Worm (Caenorhabditis elegans) whole organism, mixed stage, embryonic: ENCODE measurements around the gene F46E10.2.
A peak's percentile ranks its signal among the peaks of the same experiment; 100 is the strongest.

Source experiments
- M03D4.4 ChIP-seq: sonication (generic microtip); optimal IDR thresholded peaks from 2 replicates; lab custom pipeline; 2017; ENCODE audit warnings: mild to moderate bottlenecking, missing genetic modification characterization, missing compliant biosample characterization
- bed-3 ChIP-seq: fragments of 200-800 bp; sonication (Bioruptor generic); optimal IDR thresholded peaks from 3 replicates; lab custom pipeline; 2018; ENCODE audit warnings: mild to moderate bottlenecking, missing genetic modification characterization, moderate library complexity, missing compliant biosample characterization
- ceh-39 ChIP-seq: fragments of 150-350 bp; optimal IDR thresholded peaks from 2 replicates; lab custom pipeline; 2014; ENCODE audit warnings: missing biosample characterization, missing genetic modification characterization
- ceh-43 ChIP-seq: fragments of 200-800 bp; sonication (Bioruptor generic); optimal IDR thresholded peaks from 2 replicates; lab custom pipeline; 2018; ENCODE audit warnings: mild to moderate bottlenecking, missing genetic modification characterization, moderate library complexity, missing compliant biosample characterization
- ceh-83 ChIP-seq: fragments of 200-800 bp; sonication (Bioruptor generic); optimal IDR thresholded peaks from 2 replicates; lab custom pipeline; 2018; ENCODE audit warnings: mild to moderate bottlenecking, missing genetic modification characterization, missing compliant biosample characterization
- ces-1 ChIP-seq: fragments of 150-350 bp; optimal IDR thresholded peaks from 2 replicates; lab custom pipeline; 2014; ENCODE audit warnings: missing biosample characterization, missing genetic modification reagents, missing genetic modification characterization
- cnd-1 ChIP-seq: fragments of 200-800 bp; sonication (Bioruptor generic); optimal IDR thresholded peaks from 2 replicates; lab custom pipeline; 2018; ENCODE audit warnings: mild to moderate bottlenecking, missing genetic modification characterization, missing compliant biosample characterization
- drap-1 ChIP-seq: fragments of 200-800 bp; sonication (Bioruptor generic); optimal IDR thresholded peaks from 3 replicates; lab custom pipeline; 2018; ENCODE audit warnings: mild to moderate bottlenecking, missing genetic modification characterization, missing compliant biosample characterization
- elt-1 ChIP-seq: sonication (generic microtip); optimal IDR thresholded peaks from 2 replicates; lab custom pipeline; 2017; ENCODE audit warnings: missing genetic modification characterization, mild to moderate bottlenecking, missing compliant biosample characterization, antibody characterized with exemption, moderate library complexity, borderline replicate concordance; ENCODE audit not compliant: insufficient read depth
- elt-3 ChIP-seq: fragments of 150-350 bp; optimal IDR thresholded peaks from 2 replicates; lab custom pipeline; 2014; ENCODE audit warnings: missing biosample characterization, missing genetic modification characterization
- flh-1 ChIP-seq: fragments of 200-800 bp; sonication (Bioruptor generic); optimal IDR thresholded peaks from 2 replicates; lab custom pipeline; 2018; ENCODE audit warnings: mild to moderate bottlenecking, missing genetic modification characterization, moderate library complexity, missing compliant biosample characterization
- ham-2 ChIP-seq: fragments of 200-800 bp; sonication (Bioruptor generic); optimal IDR thresholded peaks from 2 replicates; lab custom pipeline; 2018; ENCODE audit warnings: mild to moderate bottlenecking, missing genetic modification characterization, missing compliant biosample characterization
- hlh-1 ChIP-seq: fragments of 150-350 bp; optimal IDR thresholded peaks from 2 replicates; lab custom pipeline; 2014; ENCODE audit warnings: missing biosample characterization, missing genetic modification reagents, missing genetic modification characterization
- lin-13 ChIP-seq: fragments of 150-350 bp; optimal IDR thresholded peaks from 2 replicates; lab custom pipeline; 2014; ENCODE audit warnings: missing biosample characterization, missing genetic modification characterization
- lsy-2 ChIP-seq: fragments of 150-350 bp; optimal IDR thresholded peaks from 2 replicates; lab custom pipeline; 2014; ENCODE audit warnings: missing biosample characterization, missing genetic modification characterization
- mep-1 ChIP-seq: fragments of 150-350 bp; optimal IDR thresholded peaks from 2 replicates; lab custom pipeline; 2017; ENCODE audit warnings: missing biosample characterization, missing genetic modification reagents, missing genetic modification characterization, inconsistent platforms
- mls-2 ChIP-seq: sonication (generic microtip); optimal IDR thresholded peaks from 2 replicates; lab custom pipeline; 2016; ENCODE audit warnings: mild to moderate bottlenecking, missing genetic modification characterization, moderate library complexity, missing compliant biosample characterization
- nhr-12 ChIP-seq: fragments of 150-350 bp; optimal IDR thresholded peaks from 2 replicates; lab custom pipeline; 2014; ENCODE audit warnings: missing biosample characterization, missing genetic modification characterization
- nhr-237 ChIP-seq: fragments of 150-350 bp; optimal IDR thresholded peaks from 2 replicates; lab custom pipeline; 2014; ENCODE audit warnings: missing biosample characterization, missing genetic modification characterization
- nhr-28 ChIP-seq: fragments of 150-350 bp; optimal IDR thresholded peaks from 2 replicates; lab custom pipeline; 2014; ENCODE audit warnings: missing biosample characterization, missing genetic modification characterization
- nhr-76 ChIP-seq: sonication (generic microtip); optimal IDR thresholded peaks from 2 replicates; lab custom pipeline; 2017; ENCODE audit warnings: missing biosample characterization, missing genetic modification characterization
- pha-4 ChIP-seq: fragments of 150-350 bp; optimal IDR thresholded peaks from 2 replicates; lab custom pipeline; 2018; ENCODE audit warnings: missing biosample characterization, missing genetic modification reagents, missing genetic modification characterization
- sem-2 ChIP-seq: fragments of 200-800 bp; sonication (Bioruptor generic); optimal IDR thresholded peaks from 2 replicates; lab custom pipeline; 2018; ENCODE audit warnings: mild to moderate bottlenecking, missing genetic modification characterization, missing compliant biosample characterization
- snpc-4 ChIP-seq: fragments of 150-350 bp; optimal IDR thresholded peaks from 2 replicates; lab custom pipeline; 2014; ENCODE audit warnings: missing biosample characterization, missing genetic modification characterization
- sptf-1 ChIP-seq: sonication (generic microtip); optimal IDR thresholded peaks from 2 replicates; lab custom pipeline; 2017; ENCODE audit warnings: mild to moderate bottlenecking, missing genetic modification characterization, moderate library complexity, missing compliant biosample characterization
- tbx-8 ChIP-seq: fragments of 200-800 bp; sonication (Bioruptor generic); optimal IDR thresholded peaks from 2 replicates; lab custom pipeline; 2018; ENCODE audit warnings: mild to moderate bottlenecking, missing genetic modification characterization, moderate library complexity, missing compliant biosample characterization
- unc-120 ChIP-seq: sonication (generic microtip); optimal IDR thresholded peaks from 2 replicates; lab custom pipeline; 2017; ENCODE audit warnings: missing genetic modification characterization, missing compliant biosample characterization; ENCODE audit not compliant: poor library complexity, severe bottlenecking
- unc-39 ChIP-seq: fragments of 150-350 bp; optimal IDR thresholded peaks from 2 replicates; lab custom pipeline; 2014; ENCODE audit warnings: missing biosample characterization, missing genetic modification characterization
- unc-62 ChIP-seq: fragments of 150-350 bp; optimal IDR thresholded peaks from 2 replicates; lab custom pipeline; 2014; ENCODE audit warnings: missing biosample characterization, missing genetic modification reagents, missing genetic modification characterization
- zip-8 ChIP-seq: fragments of 150-350 bp; optimal IDR thresholded peaks from 2 replicates; lab custom pipeline; 2014; ENCODE audit warnings: missing biosample characterization, missing genetic modification characterization
- ztf-11 ChIP-seq: fragments of 150-350 bp; optimal IDR thresholded peaks from 2 replicates; lab custom pipeline; 2014; ENCODE audit warnings: missing biosample characterization, missing genetic modification characterization

Gene F46E10.2

DNA sequence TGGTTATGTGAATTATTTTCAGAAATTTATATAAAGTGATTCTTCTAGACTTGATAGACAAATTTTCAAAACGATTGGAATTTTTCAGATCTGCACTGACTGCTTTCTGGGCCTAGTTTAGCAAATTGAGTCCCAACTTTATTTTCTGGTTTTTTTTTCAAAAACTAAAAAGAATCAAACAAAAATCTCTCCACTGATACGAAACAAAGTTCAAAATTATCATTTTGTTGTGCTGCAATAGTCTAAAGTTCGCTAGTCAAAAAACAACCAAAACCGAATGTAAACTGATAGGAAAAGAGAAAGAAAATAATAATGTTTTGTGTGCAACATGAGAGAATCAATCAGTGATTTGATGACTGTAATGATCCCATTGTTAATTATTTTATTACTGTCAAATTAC lies 29.6 kb downstream of the F46E10.2 start, which contains the start of gene lipl-4:
Gene lipl-4 (plus strand): TSS at position 301 of the 400 bp plus-strand sequence.
- no peak for TF ChIP-seq zip-8 (tag; lab: Kevin White, UChicago)
- no peak for TF ChIP-seq ceh-83 (GFP tag; lab: Kevin White, UChicago)
- no peak for TF ChIP-seq ztf-11 (tag; lab: Kevin White, UChicago)
- no peak for TF ChIP-seq bed-3
- no peak for TF ChIP-seq lin-13 (tag; lab: Kevin White, UChicago)
- no peak for TF ChIP-seq unc-62 (GFP tag; lab: Kevin White, UChicago)

DNA sequence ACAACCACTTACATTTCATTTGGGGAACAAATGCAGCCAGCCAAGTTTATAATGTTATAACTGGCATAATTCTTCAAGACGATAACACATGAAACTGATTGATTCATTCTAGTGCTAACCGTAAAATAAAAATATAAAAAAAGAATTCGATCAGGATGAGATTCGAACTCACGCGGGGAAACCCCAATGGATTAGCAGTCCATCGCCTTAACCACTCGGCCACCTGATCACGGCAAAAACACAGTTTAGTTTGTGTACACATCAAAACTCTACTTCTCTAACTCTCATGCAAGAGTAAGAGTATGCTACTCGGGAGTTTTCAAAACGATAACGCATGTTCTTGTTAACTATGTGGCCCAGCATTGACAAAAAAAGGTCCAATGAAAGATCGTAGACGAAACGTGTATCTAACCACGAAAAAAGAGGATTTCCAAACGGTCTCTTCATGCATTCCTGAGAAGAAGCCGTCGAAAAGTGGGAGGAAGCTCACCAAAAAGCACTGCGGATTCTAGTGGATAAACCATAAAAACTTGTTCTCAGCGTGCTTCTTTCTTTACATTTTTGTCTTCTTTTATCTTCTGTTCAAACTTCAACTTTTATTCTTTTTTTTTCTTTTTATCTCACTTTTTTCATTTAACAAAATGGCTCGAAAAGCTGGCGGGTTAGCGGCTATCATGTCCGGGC lies 31.6 kb downstream of the F46E10.2 start, which contains the start of gene twk-10:
Gene twk-10 (plus strand): TSS at position 634 of the 684 bp plus-strand sequence.
- TF ChIP-seq ceh-83 (GFP tag; lab: Kevin White, UChicago) = peak; percentile 48
- no peak for TF ChIP-seq drap-1 (GFP tag; lab: Kevin White, UChicago)
- no peak for TF ChIP-seq mls-2 (tag; lab: Kevin White, UChicago)
- TF ChIP-seq elt-3 (tag; lab: Kevin White, UChicago) = no peak
- peak; percentile 17 for TF ChIP-seq M03D4.4 (tag; lab: Kevin White, UChicago)
- TF ChIP-seq unc-120 (tag; lab: Kevin White, UChicago) = no peak
- no peak for TF ChIP-seq pha-4
- TF ChIP-seq sem-2 (GFP tag; lab: Kevin White, UChicago) = peak; percentile 19
- peak; percentile 35 for TF ChIP-seq cnd-1
- TF ChIP-seq nhr-28 (tag; lab: Kevin White, UChicago) = no peak
- no peak for TF ChIP-seq zip-8 (tag; lab: Kevin White, UChicago)
- no peak for TF ChIP-seq ceh-43
- TF ChIP-seq nhr-76 (tag; lab: Kevin White, UChicago) = no peak
- no peak for TF ChIP-seq lsy-2
- no peak for TF ChIP-seq ztf-11 (tag; lab: Kevin White, UChicago)
- TF ChIP-seq elt-1 (tag; lab: Kevin White, UChicago) = no peak
- TF ChIP-seq ceh-39 (tag; lab: Kevin White, UChicago) = no peak
- no peak for TF ChIP-seq sptf-1 (tag; lab: Kevin White, UChicago)
- TF ChIP-seq snpc-4 (tag; lab: Kevin White, UChicago) = no peak

DNA sequence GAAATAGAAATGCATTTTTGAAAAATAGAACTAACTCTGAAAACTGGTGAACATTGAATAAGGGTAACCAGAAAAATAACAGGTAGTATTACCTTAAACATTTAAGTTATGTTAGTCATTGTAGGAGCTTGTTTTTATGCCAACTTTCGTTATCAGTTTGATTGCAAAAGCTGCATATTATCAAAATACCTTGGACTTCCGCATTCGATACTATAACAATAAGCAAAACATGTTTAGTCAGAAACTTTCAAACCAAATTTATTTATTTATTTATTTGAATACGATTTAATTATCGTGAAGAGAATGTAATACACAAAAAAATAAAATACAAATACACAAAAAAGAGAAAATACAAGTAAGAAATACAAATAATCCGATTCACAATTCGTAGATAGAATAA lies 34.1 kb downstream of the F46E10.2 start, which contains the start of gene K04A8.19:
Gene K04A8.19 (minus strand): TSS at position 101 of the 400 bp plus-strand sequence.
- TF ChIP-seq hlh-1 (tag; lab: Kevin White, UChicago) (no peak), nhr-237 (tag; lab: Kevin White, UChicago) (no peak)

ce11 chrV:6557035-6557434 lies 36.8 kb downstream of the F46E10.2 start, which contains the start of gene spp-27:
Gene spp-27, minus strand, starts transcription at chrV:6557135.
- TF ChIP-seq mls-2 (tag; lab: Kevin White, UChicago) (no peak), ceh-39 (tag; lab: Kevin White, UChicago) (no peak), nhr-12 (tag; lab: Kevin White, UChicago) (no peak), pha-4 (no peak), mep-1 (tag; lab: Kevin White, UChicago) (no peak), flh-1 (GFP tag; lab: Kevin White, UChicago) (no peak), tbx-8 (GFP tag; lab: Kevin White, UChicago) (no peak), drap-1 (GFP tag; lab: Kevin White, UChicago) (no peak), hlh-1 (tag; lab: Kevin White, UChicago) (no peak), elt-3 (tag; lab: Kevin White, UChicago) (no peak), unc-39 (no peak), unc-62 (GFP tag; lab: Kevin White, UChicago) (no peak), bed-3 (no peak), snpc-4 (tag; lab: Kevin White, UChicago) (no peak), ces-1 (no peak)

ce11 chrV:6558103-6558502 lies 37.9 kb downstream of the F46E10.2 start, which contains the start of gene spp-20:
Gene spp-20, minus strand, starts transcription at chrV:6558203.
- TF ChIP-seq hlh-1 (tag; lab: Kevin White, UChicago) = no peak
- no peak for TF ChIP-seq ceh-83 (GFP tag; lab: Kevin White, UChicago)
- no peak for TF ChIP-seq lin-13 (tag; lab: Kevin White, UChicago)
- no peak for TF ChIP-seq unc-39
- TF ChIP-seq ham-2 (GFP tag; lab: Kevin White, UChicago) = no peak
- no peak for TF ChIP-seq flh-1 (GFP tag; lab: Kevin White, UChicago)
- no peak for TF ChIP-seq unc-120 (tag; lab: Kevin White, UChicago)
- no peak for TF ChIP-seq M03D4.4 (tag; lab: Kevin White, UChicago)
- no peak for TF ChIP-seq nhr-76 (tag; lab: Kevin White, UChicago)
- no peak for TF ChIP-seq sem-2 (GFP tag; lab: Kevin White, UChicago)
- no peak for TF ChIP-seq ces-1
